Worm (Caenorhabditis elegans): ENCODE measurements around the gene C46C2.2.

DNA sequence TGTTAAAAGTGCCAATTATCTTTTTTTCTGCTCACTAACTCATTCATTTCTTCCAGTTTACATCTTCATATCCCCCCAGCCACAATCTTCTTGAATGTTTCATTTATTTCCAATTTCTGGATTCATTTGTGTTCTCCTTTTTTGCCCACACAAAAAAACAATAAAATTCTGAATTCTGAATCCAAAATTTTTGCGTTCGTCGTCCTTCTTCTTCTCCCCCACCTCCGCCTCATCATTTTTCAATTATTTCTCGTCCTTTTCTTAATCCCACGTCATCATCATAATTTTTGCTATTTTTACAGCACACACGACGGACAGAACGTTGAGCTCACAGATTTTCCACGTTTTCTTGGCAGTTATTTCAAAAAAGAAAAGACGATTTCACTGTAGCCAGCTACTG, 33.0 kb upstream of the C46C2.2 start, which contains the start of gene C07C7.1:
- TF ChIP-seq ama-1 (optimal IDR thresholded peaks at IDR 0.05) (no peak), ceh-13 (GFP tag; optimal IDR thresholded peaks at IDR 0.05) (no peak), pes-1 (GFP tag; IDR thresholded peaks at IDR 0.05) (no peak), scrt-1 (GFP tag; IDR thresholded peaks at IDR 0.05) (no peak), ets-7 (tag; optimal IDR thresholded peaks at IDR 0.05) (no peak)

Data from whole organism, early embryonic.